Worm (Caenorhabditis elegans): Measurements from ENCODE around the gene nspc-1.
"Not testable (repeated sequence)": the region's sequence is repeated elsewhere in the genome, so short reads cannot be mapped to it uniquely, and the experiment has no call there.

The nspc-1 gene

ce11 chrX:8535006-8535405, at the start of gene nspc-1:
Gene nspc-1 (minus strand): TSS chrX:8535106.
- not testable (repeated sequence) for TF ChIP-seq daf-12, elt-3, pha-4 (tag; optimal IDR thresholded peaks at IDR 0.05)

DNA sequence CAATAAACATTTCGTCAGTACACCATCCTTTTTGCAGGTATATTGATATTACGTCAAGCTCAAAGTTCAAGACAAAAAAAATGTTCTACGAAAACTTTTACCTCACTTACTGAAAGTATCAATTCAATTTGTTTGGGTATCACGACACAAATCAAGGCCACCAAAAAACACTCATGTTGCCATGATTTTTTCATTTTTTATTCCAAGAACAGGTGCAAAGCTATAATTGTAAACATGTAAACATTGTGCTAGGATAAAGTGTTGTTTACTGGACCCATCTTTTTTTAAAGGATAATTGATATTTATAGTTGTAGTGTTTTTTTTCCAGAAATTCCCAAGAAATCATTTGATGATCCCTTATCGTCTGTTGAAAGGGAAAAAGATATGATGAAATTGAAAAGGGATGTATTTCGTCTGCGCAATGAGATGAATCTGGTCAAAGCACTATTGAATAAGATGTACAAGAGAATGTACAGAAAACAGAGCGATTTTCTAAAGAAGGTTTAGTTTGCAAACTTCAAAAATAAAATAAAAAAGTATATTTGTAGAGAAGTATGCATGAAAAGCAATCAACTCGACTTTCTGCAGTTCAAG, 48.0 kb upstream of the nspc-1 start:
- TF ChIP-seq nhr-11 (tag; optimal IDR thresholded peaks at IDR 0.05): peak; percentile 21
- TF ChIP-seq unc-39 (tag; optimal IDR thresholded peaks at IDR 0.05): no peak

- TF ChIP-seq snpc-4 (tag; optimal IDR thresholded peaks at IDR 0.05): no peak
- no peak for TF ChIP-seq elt-1 (tag; optimal IDR thresholded peaks at IDR 0.05)
- TF ChIP-seq hmg-11 (tag; optimal IDR thresholded peaks at IDR 0.05): no peak
Measured at ce11 chrX:8581447-8581846, 46.5 kb upstream of the nspc-1 start, which contains the start of gene F18E9.8. Gene F18E9.8 (minus strand): TSS chrX:8581547.

ce11 chrX:8580217-8580616, 45.3 kb upstream of the nspc-1 start, which contains the start of gene F18E9.4:
Gene F18E9.4 (plus strand): TSS chrX:8580517.
- TF ChIP-seq nhr-28 (tag; optimal IDR thresholded peaks at IDR 0.05): no peak

ce11 chrX:8570997-8571517, 36.2 kb upstream of the nspc-1 start, which contains the start of gene jmjd-3.1:
Gene jmjd-3.1 (plus strand): TSS chrX:8571047.
- TF ChIP-seq lin-39 (tag; optimal IDR thresholded peaks at IDR 0.05) (no peak), ZK546.5 (tag; optimal IDR thresholded peaks at IDR 0.05) (no peak), elt-2 (tag; optimal IDR thresholded peaks at IDR 0.05) (no peak), ceh-9 (tag; optimal IDR thresholded peaks at IDR 0.05) (no peak), sea-2 (GFP tag; optimal IDR thresholded peaks at IDR 0.05) (no peak), nhr-43 (tag; optimal IDR thresholded peaks at IDR 0.05; ENCODE audit: poor library complexity, severe bottlenecking) (no peak), lsy-12 (tag; optimal IDR thresholded peaks at IDR 0.05) (no peak), eor-1 (tag; optimal IDR thresholded peaks at IDR 0.05) (no peak), pqm-1 (tag; optimal IDR thresholded peaks at IDR 0.05) (no peak), fos-1 (tag; optimal IDR thresholded peaks at IDR 0.05) (no peak), nhr-76 (tag; optimal IDR thresholded peaks at IDR 0.05) (no peak), unc-62 (GFP tag; optimal IDR thresholded peaks at IDR 0.05) (no peak)

- no peak for TF ChIP-seq pha-4 (tag; optimal IDR thresholded peaks at IDR 0.05)
- peak; percentile 33 for TF ChIP-seq lin-39 (tag; optimal IDR thresholded peaks at IDR 0.05)
- TF ChIP-seq nfya-1 (tag; optimal IDR thresholded peaks at IDR 0.05; ENCODE audit: insufficient read depth): peak; percentile 47
Measured at ce11 chrX:8569159-8569558, 34.3 kb upstream of the nspc-1 start.

- TF ChIP-seq nhr-67 (tag; optimal IDR thresholded peaks at IDR 0.05) (no peak), ZK546.5 (tag; optimal IDR thresholded peaks at IDR 0.05) (no peak), elt-1 (tag; optimal IDR thresholded peaks at IDR 0.05) (no peak), snpc-4 (tag; optimal IDR thresholded peaks at IDR 0.05) (no peak), nhr-23 (tag; optimal IDR thresholded peaks at IDR 0.05) (peak; percentile 48), nhr-43 (tag; optimal IDR thresholded peaks at IDR 0.05; ENCODE audit: poor library complexity, severe bottlenecking) (no peak), aly-2 (tag; optimal IDR thresholded peaks at IDR 0.05) (no peak), eor-1 (tag; optimal IDR thresholded peaks at IDR 0.05) (no peak), elt-2 (tag; optimal IDR thresholded peaks at IDR 0.05) (peak; percentile 88), daf-12 (tag; optimal IDR thresholded peaks at IDR 0.05) (no peak), ceh-9 (tag; optimal IDR thresholded peaks at IDR 0.05) (no peak), skn-1 (tag; optimal IDR thresholded peaks at IDR 0.05) (no peak), nhr-25 (tag; optimal IDR thresholded peaks at IDR 0.05) (peak; percentile 28), ama-1 (optimal IDR thresholded peaks at IDR 0.05) (no peak), elt-3 (tag; optimal IDR thresholded peaks at IDR 0.05) (no peak), lsy-12 (tag; optimal IDR thresholded peaks at IDR 0.05) (no peak), nhr-12 (tag; optimal IDR thresholded peaks at IDR 0.05) (no peak), nhr-11 (tag; optimal IDR thresholded peaks at IDR 0.05) (no peak), hmg-11 (tag; optimal IDR thresholded peaks at IDR 0.05) (no peak), nfya-1 (tag; optimal IDR thresholded peaks at IDR 0.05; ENCODE audit: insufficient read depth) (no peak), ceh-28 (tag; optimal IDR thresholded peaks at IDR 0.05) (no peak), fkh-10 (GFP tag; optimal IDR thresholded peaks at IDR 0.05) (no peak), nhr-28 (tag; optimal IDR thresholded peaks at IDR 0.05) (no peak), egl-5 (tag; optimal IDR thresholded peaks at IDR 0.05) (no peak), pqm-1 (tag; optimal IDR thresholded peaks at IDR 0.05) (peak; percentile 31), unc-39 (tag; optimal IDR thresholded peaks at IDR 0.05) (no peak), mdl-1 (tag; optimal IDR thresholded peaks at IDR 0.05) (no peak), fkh-2 (tag; optimal IDR thresholded peaks at IDR 0.05) (no peak), tbx-2 (tag; optimal IDR thresholded peaks at IDR 0.05) (no peak), unc-62 (GFP tag; optimal IDR thresholded peaks at IDR 0.05) (peak; percentile 7), zag-1 (tag; optimal IDR thresholded peaks at IDR 0.05) (no peak), jun-1 (tag; optimal IDR thresholded peaks at IDR 0.05) (peak; percentile 51)
Measured at ce11 chrX:8568423-8568903, 33.6 kb upstream of the nspc-1 start.

Measured in whole organism, L3 larva.